Fruit fly (Drosophila melanogaster) whole organism, prepupa: ENCODE measurements around the gene CG43736.

ENCODE experiments used
- CG10631 ChIP-seq: fragments of 200-800 bp; sonication (Bioruptor generic); optimal IDR thresholded peaks from 2 replicates; lab custom pipeline; 2016; ENCODE audit warnings: missing biosample characterization, missing genetic modification characterization
- CG10669 ChIP-seq: fragments of 200-800 bp; sonication (Bioruptor generic); optimal IDR thresholded peaks from 3 replicates; lab custom pipeline; 2018; ENCODE audit warnings: missing biosample characterization, mild to moderate bottlenecking, missing genetic modification characterization, moderate library complexity
- CG11294 ChIP-seq: fragments of 200-800 bp; sonication (Bioruptor generic); IDR thresholded peaks from 2 replicates; pipeline ENCODE4 v1.3.6; 2022; ENCODE audit warnings: missing biosample characterization, missing genetic modification characterization
- CG11902 ChIP-seq: fragments of 200-800 bp; sonication (Bioruptor generic); optimal IDR thresholded peaks from 3 replicates; lab custom pipeline; 2016; ENCODE audit warnings: missing biosample characterization, missing genetic modification characterization
- CG15336 ChIP-seq: fragments of 200-800 bp; sonication (Bioruptor generic); IDR thresholded peaks from 2 replicates; pipeline ENCODE4 v1.3.6; 2022; ENCODE audit warnings: missing biosample characterization, missing genetic modification characterization
- CG1621 ChIP-seq: fragments of 200-800 bp; sonication (Bioruptor generic); optimal IDR thresholded peaks from 3 replicates; lab custom pipeline; 2018; ENCODE audit warnings: missing biosample characterization, mild to moderate bottlenecking, missing genetic modification characterization
- CG16779 ChIP-seq: fragments of 200-800 bp; sonication (Bioruptor generic); optimal IDR thresholded peaks from 3 replicates; lab custom pipeline; 2017; ENCODE audit warnings: missing biosample characterization, mild to moderate bottlenecking, missing genetic modification characterization
- CG3032 ChIP-seq: fragments of 200-800 bp; optimal IDR thresholded peaks from 2 replicates; lab custom pipeline; 2019; ENCODE audit warnings: missing biosample characterization, mild to moderate bottlenecking, missing genetic modification characterization, moderate library complexity
- CG31627 ChIP-seq: fragments of 200-800 bp; sonication (Bioruptor generic); optimal IDR thresholded peaks from 3 replicates; lab custom pipeline; 2016; ENCODE audit warnings: missing biosample characterization, missing genetic modification characterization
- CG34406 ChIP-seq: fragments of 200-800 bp; sonication (Bioruptor generic); optimal IDR thresholded peaks from 3 replicates; lab custom pipeline; 2016; ENCODE audit warnings: missing biosample characterization, missing genetic modification characterization
- CG3919 ChIP-seq: fragments of 200-800 bp; sonication (Bioruptor generic); optimal IDR thresholded peaks from 3 replicates; lab custom pipeline; 2016; ENCODE audit warnings: missing biosample characterization, missing genetic modification characterization
- CG6163 ChIP-seq: fragments of 200-800 bp; sonication (Bioruptor generic); IDR thresholded peaks from 3 replicates; pipeline ENCODE4 v1.3.6; 2022; ENCODE audit warnings: missing biosample characterization, missing genetic modification characterization
- CG6276 ChIP-seq: fragments of 200-800 bp; sonication (Bioruptor generic); optimal IDR thresholded peaks from 2 replicates; lab custom pipeline; 2017; ENCODE audit warnings: missing biosample characterization, mild to moderate bottlenecking, missing genetic modification characterization
- CG6792 ChIP-seq: fragments of 200-800 bp; sonication (Bioruptor generic); optimal IDR thresholded peaks from 3 replicates; lab custom pipeline; 2016; ENCODE audit warnings: missing biosample characterization, missing genetic modification characterization
- CG6808 ChIP-seq: fragments of 200-800 bp; sonication (Bioruptor generic); optimal IDR thresholded peaks from 3 replicates; lab custom pipeline; 2017; ENCODE audit warnings: missing biosample characterization, missing genetic modification characterization, mild to moderate bottlenecking, moderate library complexity, missing genetic modification reagents
- CG6854 ChIP-seq: fragments of 200-800 bp; sonication (Bioruptor generic); optimal IDR thresholded peaks from 2 replicates; lab custom pipeline; 2017; ENCODE audit warnings: missing biosample characterization, mild to moderate bottlenecking, missing genetic modification characterization
- CG7368 ChIP-seq: fragments of 200-800 bp; sonication (Bioruptor generic); optimal IDR thresholded peaks from 3 replicates; lab custom pipeline; 2016; ENCODE audit warnings: missing biosample characterization, missing genetic modification characterization
- CG8119 ChIP-seq: fragments of 200-800 bp; sonication (Bioruptor generic); IDR thresholded peaks from 3 replicates; pipeline ENCODE4 v1.3.6; 2022; ENCODE audit warnings: missing biosample characterization, missing genetic modification characterization
- CG8319 ChIP-seq: fragments of 200-800 bp; sonication (Bioruptor generic); optimal IDR thresholded peaks from 3 replicates; lab custom pipeline; 2016; ENCODE audit warnings: missing biosample characterization, missing genetic modification characterization
- CG8632 ChIP-seq: fragments of 200-800 bp; sonication (Bioruptor generic); optimal IDR thresholded peaks from 3 replicates; lab custom pipeline; 2016; ENCODE audit warnings: missing biosample characterization, missing genetic modification characterization
- CG9139 ChIP-seq: fragments of 200-800 bp; sonication (Bioruptor generic); optimal IDR thresholded peaks from 3 replicates; lab custom pipeline; 2017; ENCODE audit warnings: missing biosample characterization, mild to moderate bottlenecking, missing genetic modification characterization
- Eip75B ChIP-seq: fragments of 200-800 bp; sonication (Bioruptor generic); optimal IDR thresholded peaks from 3 replicates; lab custom pipeline; 2016; ENCODE audit warnings: missing biosample characterization, missing genetic modification characterization
- Eip78C ChIP-seq: fragments of 200-800 bp; sonication (Bioruptor generic); peaks from one replicate; lab custom pipeline; 2016; ENCODE audit warnings: missing biosample characterization, missing genetic modification characterization
- Eip93F ChIP-seq: fragments of 200-800 bp; sonication (Bioruptor generic); optimal IDR thresholded peaks from 2 replicates; lab custom pipeline; 2016; ENCODE audit warnings: missing biosample characterization, mild to moderate bottlenecking, missing genetic modification characterization
- Ets21C ChIP-seq: fragments of 200-800 bp; sonication (Bioruptor generic); optimal IDR thresholded peaks from 3 replicates; lab custom pipeline; 2016; ENCODE audit warnings: missing biosample characterization, missing genetic modification characterization
- Ets96B ChIP-seq: fragments of 200-800 bp; optimal IDR thresholded peaks from 2 replicates; lab custom pipeline; 2019; ENCODE audit warnings: missing biosample characterization, mild to moderate bottlenecking, missing genetic modification characterization, moderate library complexity
- Gug ChIP-seq: fragments of 200-800 bp; sonication (Bioruptor generic); IDR thresholded peaks from 2 replicates; pipeline ENCODE4 v1.3.6; 2022; ENCODE audit warnings: missing biosample characterization, missing genetic modification characterization
- Hr38 ChIP-seq: sonication (Bioruptor generic); optimal IDR thresholded peaks from 2 replicates; lab custom pipeline; 2016; ENCODE audit warnings: missing biosample characterization, missing genetic modification characterization
- Hr39 ChIP-seq: fragments of 200-800 bp; sonication (Bioruptor generic); optimal IDR thresholded peaks from 2 replicates; lab custom pipeline; 2016; ENCODE audit warnings: missing biosample characterization, missing genetic modification characterization
- Hr4 ChIP-seq: fragments of 200-800 bp; sonication (Bioruptor generic); optimal IDR thresholded peaks from 3 replicates; lab custom pipeline; 2016; ENCODE audit warnings: missing biosample characterization, missing genetic modification characterization
- Lpt ChIP-seq: fragments of 200-800 bp; sonication (Bioruptor generic); optimal IDR thresholded peaks from 3 replicates; lab custom pipeline; 2016; ENCODE audit warnings: missing biosample characterization, missing genetic modification characterization
- Met ChIP-seq: fragments of 200-800 bp; sonication (Bioruptor generic); optimal IDR thresholded peaks from 3 replicates; lab custom pipeline; 2016; ENCODE audit warnings: missing biosample characterization, missing genetic modification characterization
- Sox102F ChIP-seq: fragments of 200-800 bp; sonication (Bioruptor generic); optimal IDR thresholded peaks from 2 replicates; lab custom pipeline; 2016; ENCODE audit warnings: missing biosample characterization, mild to moderate bottlenecking, missing genetic modification characterization
- Sox14 ChIP-seq: fragments of 200-800 bp; sonication (Bioruptor generic); optimal IDR thresholded peaks from 3 replicates; lab custom pipeline; 2016; ENCODE audit warnings: missing biosample characterization, missing genetic modification characterization
- Sox15 ChIP-seq: fragments of 200-800 bp; sonication (Bioruptor generic); optimal IDR thresholded peaks from 3 replicates; lab custom pipeline; 2016; ENCODE audit warnings: missing biosample characterization, missing genetic modification characterization
- achi ChIP-seq: fragments of 200-800 bp; sonication (Bioruptor generic); optimal IDR thresholded peaks from 3 replicates; lab custom pipeline; 2016; ENCODE audit warnings: missing biosample characterization, missing genetic modification characterization
- acj6 ChIP-seq: fragments of 200-800 bp; sonication (Bioruptor generic); optimal IDR thresholded peaks from 3 replicates; lab custom pipeline; 2016; ENCODE audit warnings: missing biosample characterization, missing genetic modification characterization
- cyc ChIP-seq: fragments of 200-800 bp; sonication (Bioruptor generic); optimal IDR thresholded peaks from 3 replicates; lab custom pipeline; 2016; ENCODE audit warnings: missing biosample characterization, missing genetic modification characterization
- dsx ChIP-seq: fragments of 200-800 bp; optimal IDR thresholded peaks from 3 replicates; lab custom pipeline; 2019; ENCODE audit warnings: missing biosample characterization, mild to moderate bottlenecking, missing genetic modification characterization, moderate library complexity; ENCODE audit not compliant: poor library complexity, severe bottlenecking
- eg ChIP-seq: fragments of 200-800 bp; sonication (Bioruptor generic); IDR thresholded peaks from 3 replicates; pipeline ENCODE4 v1.3.6; 2022; ENCODE audit warnings: missing biosample characterization, missing genetic modification characterization
- fd59A ChIP-seq: fragments of 200-800 bp; sonication (Bioruptor generic); optimal IDR thresholded peaks from 2 replicates; lab custom pipeline; 2017; ENCODE audit warnings: missing biosample characterization, mild to moderate bottlenecking, missing genetic modification characterization, missing genetic modification reagents
- fd85E ChIP-seq: fragments of 200-800 bp; sonication (Bioruptor generic); optimal IDR thresholded peaks from 3 replicates; lab custom pipeline; 2016; ENCODE audit warnings: missing biosample characterization, missing genetic modification characterization
- fkh ChIP-seq: fragments of 200-800 bp; sonication (Bioruptor generic); optimal IDR thresholded peaks from 3 replicates; lab custom pipeline; 2017; ENCODE audit warnings: missing biosample characterization, mild to moderate bottlenecking, missing genetic modification characterization, moderate library complexity
- lz ChIP-seq: fragments of 200-800 bp; sonication (Bioruptor generic); optimal IDR thresholded peaks from 3 replicates; lab custom pipeline; 2016; ENCODE audit warnings: missing biosample characterization, missing genetic modification characterization
- net ChIP-seq: fragments of 200-800 bp; sonication (Bioruptor generic); optimal IDR thresholded peaks from 3 replicates; lab custom pipeline; 2016; ENCODE audit warnings: missing biosample characterization, missing genetic modification characterization
- salr ChIP-seq, 2 experiments: fragments of 200-800 bp; sonication (Bioruptor generic); optimal IDR thresholded peaks; 3 replicates each; lab custom pipeline; 2016 to 2018; ENCODE audit warnings: missing biosample characterization in 2 of 2, missing genetic modification characterization in 2 of 2, mild to moderate bottlenecking in 1 of 2
- spab ChIP-seq: fragments of 200-800 bp; sonication (Bioruptor generic); optimal IDR thresholded peaks from 2 replicates; lab custom pipeline; 2017; ENCODE audit warnings: missing biosample characterization, mild to moderate bottlenecking, missing genetic modification characterization, missing genetic modification reagents
- ss ChIP-seq, 2 experiments: fragments of 200-800 bp; sonication (Bioruptor generic); optimal IDR thresholded peaks; 2 replicates in 1 of 2; 3 replicates in 1 of 2; lab custom pipeline; 2017 to 2018; ENCODE audit warnings: mild to moderate bottlenecking in 2 of 2, missing biosample characterization in 2 of 2, missing genetic modification characterization in 2 of 2, moderate library complexity in 1 of 2
- svp ChIP-seq: fragments of 200-800 bp; sonication (Bioruptor generic); peaks from one replicate; lab custom pipeline; 2016; ENCODE audit warnings: missing biosample characterization, missing genetic modification characterization
- topi ChIP-seq: fragments of 200-800 bp; sonication (Bioruptor generic); optimal IDR thresholded peaks from 3 replicates; lab custom pipeline; 2016; ENCODE audit warnings: missing biosample characterization, missing genetic modification characterization
- vri ChIP-seq: fragments of 200-800 bp; sonication (Bioruptor generic); optimal IDR thresholded peaks from 3 replicates; lab custom pipeline; 2016; ENCODE audit warnings: missing biosample characterization, mild to moderate bottlenecking, missing genetic modification characterization

CG43736 gene

DNA sequence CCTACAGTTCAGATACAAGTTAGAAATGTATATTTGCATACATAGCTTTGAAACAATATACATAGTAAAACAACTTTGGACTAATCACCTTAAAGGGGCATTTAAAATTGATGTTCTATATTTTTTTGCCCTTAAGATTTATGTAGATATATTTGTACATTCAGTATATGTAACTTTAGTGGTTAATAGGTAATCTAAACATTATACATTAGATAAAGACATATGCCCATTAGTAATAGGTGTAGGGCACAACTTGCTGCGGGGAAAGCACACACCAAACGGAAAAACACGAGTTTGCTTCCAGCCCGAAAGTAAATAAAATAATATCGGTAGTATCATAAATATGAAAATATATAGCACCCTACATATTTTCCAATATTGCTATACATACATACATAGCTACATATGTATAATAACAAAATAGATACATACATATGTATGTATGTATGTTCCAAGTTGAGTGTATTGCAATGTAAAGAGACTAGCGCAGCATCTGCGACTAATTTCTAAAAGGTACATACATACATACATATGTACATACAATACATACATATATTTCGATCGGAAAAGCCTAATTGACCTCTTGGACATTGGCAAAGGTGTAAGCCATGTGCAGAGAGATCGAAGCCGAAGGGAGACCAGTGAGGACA lies at the start of gene CG43736:
CG43736 (plus strand) TSS at position 600 of the 650 bp plus-strand sequence.
- TF ChIP-seq CG7368 (GFP tag; lab: Kevin White, UChicago) (peak; percentile 86), Eip75B (GFP tag; lab: Kevin White, UChicago) (peak; percentile 93), CG15336 (peak; percentile 96), fkh (GFP tag; lab: Kevin White, UChicago) (peak; percentile 73), vri (peak; percentile 78), svp (peak; percentile 99), lz (GFP tag; lab: Kevin White, UChicago) (peak; percentile 94), Eip78C (GFP tag; lab: Kevin White, UChicago) (peak; percentile 99), Hr39 (GFP tag; lab: Kevin White, UChicago) (peak; percentile 92), Gug (peak; percentile 93), fd59A (peak; percentile 93), CG3919 (peak; percentile 93), CG16779 (tag; lab: Kevin White, UChicago) (peak; percentile 89), CG11294 (GFP tag; lab: Robert Waterston, UW) (peak; percentile 84), CG3032 (tag; lab: Kevin White, UChicago) (peak; percentile 96), CG6792 (GFP tag; lab: Kevin White, UChicago) (peak; percentile 90), spab (GFP tag; lab: Kevin White, UChicago) (peak; percentile 92), CG34406 (GFP tag; lab: Kevin White, UChicago) (peak; percentile 90), CG10631 (GFP tag; lab: Kevin White, UChicago) (peak; percentile 95), eg (GFP tag; lab: Robert Waterston, UW) (peak; percentile 91), achi (GFP tag; lab: Kevin White, UChicago) (peak; percentile 94), Eip93F (GFP tag; lab: Kevin White, UChicago) (peak; percentile 52), acj6 (peak; percentile 94), CG6163 (GFP tag; lab: Robert Waterston, UW) (peak; percentile 87), Ets96B (tag; lab: Kevin White, UChicago) (peak; percentile 96), fd85E (GFP tag; lab: Kevin White, UChicago) (peak; percentile 76), topi (GFP tag; lab: Kevin White, UChicago) (peak; percentile 96), salr (GFP tag; optimal IDR thresholded peaks at IDR 0.05; lab: Kevin White, UChicago) (peak; percentile 86 to 98), dsx (GFP tag; lab: Kevin White, UChicago) (peak; percentile 93), CG6808 (peak; percentile 94), CG8319 (GFP tag; lab: Kevin White, UChicago) (peak; percentile 74), CG8632 (GFP tag; lab: Kevin White, UChicago) (peak; percentile 92), CG31627 (GFP tag; lab: Kevin White, UChicago) (peak; percentile 94), cyc (GFP tag; lab: Kevin White, UChicago) (peak; percentile 93), ss (GFP tag; optimal IDR thresholded peaks at IDR 0.05; lab: Kevin White, UChicago) (peak; percentile 79 to 93), CG8119 (GFP tag; lab: Robert Waterston, UW) (peak; percentile 95), CG6854 (GFP tag; lab: Kevin White, UChicago) (peak; percentile 87), Ets21C (peak; percentile 91), CG11902 (GFP tag; lab: Kevin White, UChicago) (peak; percentile 79), Sox102F (peak; percentile 91), Hr4 (GFP tag; lab: Kevin White, UChicago) (peak; percentile 96), CG9139 (GFP tag; lab: Kevin White, UChicago) (peak; percentile 86), Lpt (GFP tag; lab: Kevin White, UChicago) (peak; percentile 96), net (GFP tag; lab: Kevin White, UChicago) (peak; percentile 94), CG1621 (tag; lab: Kevin White, UChicago) (peak; percentile 88), CG10669 (GFP tag; lab: Kevin White, UChicago) (peak; percentile 94), CG6276 (GFP tag; lab: Kevin White, UChicago) (peak; percentile 97), Met (GFP tag; lab: Kevin White, UChicago) (peak; percentile 96), Hr38 (no peak), Sox15 (GFP tag; lab: Kevin White, UChicago) (peak; percentile 86), Sox14 (GFP tag; lab: Kevin White, UChicago) (peak; percentile 96)
